Fruit fly (Drosophila melanogaster): ENCODE measurements around the gene CG4860.

The CG4860 gene

DNA sequence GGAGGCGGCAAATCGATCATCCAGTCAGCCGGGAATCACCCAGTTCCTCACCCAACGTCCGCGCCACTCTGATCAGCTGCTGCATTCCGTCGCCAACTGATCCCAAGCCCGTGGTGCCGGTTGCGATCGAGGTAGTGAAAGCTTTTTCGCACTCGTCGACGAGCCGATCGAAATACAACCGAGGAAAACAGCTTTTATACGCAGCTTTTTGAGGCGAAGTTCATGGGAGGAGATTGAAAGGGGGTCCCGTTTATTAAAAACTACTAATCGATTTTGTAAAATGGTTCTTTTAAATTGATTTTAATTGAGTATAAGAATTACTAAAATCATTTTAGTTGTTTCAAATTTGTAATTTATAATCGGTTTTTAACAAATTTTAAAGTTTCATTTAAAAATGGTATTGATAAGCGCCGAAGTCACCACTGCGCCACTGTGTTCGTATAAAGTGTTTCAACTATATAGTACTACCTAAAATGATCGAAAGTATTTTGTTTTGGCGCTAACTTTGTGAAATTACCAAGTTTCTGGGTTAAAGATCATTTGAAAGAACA, at the start of gene CG4860:
Gene CG4860, minus strand, starts transcription at position 99 of the 551 bp plus-strand sequence.
- TF ChIP-seq insv (optimal IDR thresholded peaks at IDR 0.05) (no peak), psq (optimal IDR thresholded peaks at IDR 0.05) (no peak), Myc (optimal IDR thresholded peaks at IDR 0.05) (no peak), Sin3A (optimal IDR thresholded peaks at IDR 0.05) (no peak), h (optimal IDR thresholded peaks at IDR 0.05) (no peak), ttk (optimal IDR thresholded peaks at IDR 0.05) (no peak)

- TF ChIP-seq psq (optimal IDR thresholded peaks at IDR 0.05), result no peak
- no peak for TF ChIP-seq ttk (optimal IDR thresholded peaks at IDR 0.05)
- TF ChIP-seq Myc (optimal IDR thresholded peaks at IDR 0.05), result no peak
- no peak for TF ChIP-seq Sin3A (optimal IDR thresholded peaks at IDR 0.05)
- no peak for TF ChIP-seq insv (optimal IDR thresholded peaks at IDR 0.05)
Observed at dm6 chr3R:12270590-12270989, 49.3 kb upstream of the CG4860 start, which contains the start of gene CG17738. CG17738 (plus strand) TSS chr3R:12270890.

- no peak for TF ChIP-seq psq (optimal IDR thresholded peaks at IDR 0.05)
- no peak for TF ChIP-seq insv (optimal IDR thresholded peaks at IDR 0.05)
- TF ChIP-seq Myc (optimal IDR thresholded peaks at IDR 0.05), result no peak
- TF ChIP-seq Sin3A (optimal IDR thresholded peaks at IDR 0.05), result no peak
- no peak for TF ChIP-seq h (optimal IDR thresholded peaks at IDR 0.05)
- no peak for TF ChIP-seq ttk (optimal IDR thresholded peaks at IDR 0.05)
Observed at dm6 chr3R:12269889-12270403, 48.7 kb upstream of the CG4860 start.

DNA sequence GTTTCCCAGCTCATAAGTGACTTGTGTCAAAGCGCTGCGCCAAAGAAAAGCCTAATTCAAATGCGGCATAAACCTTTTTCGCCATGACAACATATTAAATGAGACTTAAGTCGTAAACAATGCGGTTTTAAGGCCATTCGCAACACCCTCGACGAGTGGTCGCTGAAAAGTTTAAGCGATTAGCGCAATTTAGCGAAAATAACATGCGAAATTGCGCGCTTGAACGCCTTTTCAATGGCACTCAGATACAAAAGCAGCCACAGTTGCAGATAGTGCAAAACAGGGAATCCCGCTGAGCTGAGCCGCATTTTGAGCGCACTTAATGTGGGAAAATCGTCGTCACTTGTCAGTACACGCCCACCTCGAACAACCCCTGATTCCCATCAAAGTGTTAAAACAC, 39.4 kb upstream of the CG4860 start, which contains the start of gene CG44038:
Gene CG44038, plus strand, starts transcription at position 301 of the 400 bp plus-strand sequence.
- TF ChIP-seq psq (optimal IDR thresholded peaks at IDR 0.05), result no peak

- TF ChIP-seq Myc (optimal IDR thresholded peaks at IDR 0.05) (no peak), h (optimal IDR thresholded peaks at IDR 0.05) (no peak), ttk (optimal IDR thresholded peaks at IDR 0.05) (no peak), insv (optimal IDR thresholded peaks at IDR 0.05) (no peak), Sin3A (optimal IDR thresholded peaks at IDR 0.05) (no peak)
Observed at dm6 chr3R:12259819-12260218, 38.6 kb upstream of the CG4860 start.

- no peak for TF ChIP-seq Sin3A (optimal IDR thresholded peaks at IDR 0.05)
- TF ChIP-seq ttk (optimal IDR thresholded peaks at IDR 0.05), result no peak
Observed at dm6 chr3R:12259013-12259412, 37.7 kb upstream of the CG4860 start.

dm6 chr3R:12258437-12258836, 37.2 kb upstream of the CG4860 start, which contains the start of the genes CG44037 and svp:
CG44037 (plus strand) TSS chr3R:12258737.
svp (plus strand) TSS chr3R:12258737.
- no peak for TF ChIP-seq Myc (optimal IDR thresholded peaks at IDR 0.05)
- no peak for TF ChIP-seq insv (optimal IDR thresholded peaks at IDR 0.05)
- no peak for TF ChIP-seq Sin3A (optimal IDR thresholded peaks at IDR 0.05)

- TF ChIP-seq psq (optimal IDR thresholded peaks at IDR 0.05), result no peak
- no peak for TF ChIP-seq h (optimal IDR thresholded peaks at IDR 0.05)
- no peak for TF ChIP-seq ttk (optimal IDR thresholded peaks at IDR 0.05)
- no peak for TF ChIP-seq Myc (optimal IDR thresholded peaks at IDR 0.05)
- TF ChIP-seq Sin3A (optimal IDR thresholded peaks at IDR 0.05), result no peak
- TF ChIP-seq insv (optimal IDR thresholded peaks at IDR 0.05), result no peak
Observed at dm6 chr3R:12253887-12254286, 32.6 kb upstream of the CG4860 start, which contains the start of gene CG3942. CG3942 (plus strand) TSS chr3R:12254187.

- TF ChIP-seq Myc (optimal IDR thresholded peaks at IDR 0.05) (no peak), h (optimal IDR thresholded peaks at IDR 0.05) (no peak), ttk (optimal IDR thresholded peaks at IDR 0.05) (no peak), Sin3A (optimal IDR thresholded peaks at IDR 0.05) (no peak), psq (optimal IDR thresholded peaks at IDR 0.05) (no peak), insv (optimal IDR thresholded peaks at IDR 0.05) (no peak)
Observed at dm6 chr3R:12252457-12253065, 31.3 kb upstream of the CG4860 start.

- TF ChIP-seq psq (optimal IDR thresholded peaks at IDR 0.05) (no peak), insv (optimal IDR thresholded peaks at IDR 0.05) (no peak), Sin3A (optimal IDR thresholded peaks at IDR 0.05) (no peak), Myc (optimal IDR thresholded peaks at IDR 0.05) (no peak), ttk (optimal IDR thresholded peaks at IDR 0.05) (no peak), h (optimal IDR thresholded peaks at IDR 0.05) (no peak)
Observed at dm6 chr3R:12251534-12251933, 30.3 kb upstream of the CG4860 start.

dm6 chr3R:12250204-12250603, 28.9 kb upstream of the CG4860 start:
- TF ChIP-seq h (optimal IDR thresholded peaks at IDR 0.05) (no peak), ttk (optimal IDR thresholded peaks at IDR 0.05) (no peak), Myc (optimal IDR thresholded peaks at IDR 0.05) (no peak), psq (optimal IDR thresholded peaks at IDR 0.05) (no peak), insv (optimal IDR thresholded peaks at IDR 0.05) (no peak), Sin3A (optimal IDR thresholded peaks at IDR 0.05) (no peak)

DNA sequence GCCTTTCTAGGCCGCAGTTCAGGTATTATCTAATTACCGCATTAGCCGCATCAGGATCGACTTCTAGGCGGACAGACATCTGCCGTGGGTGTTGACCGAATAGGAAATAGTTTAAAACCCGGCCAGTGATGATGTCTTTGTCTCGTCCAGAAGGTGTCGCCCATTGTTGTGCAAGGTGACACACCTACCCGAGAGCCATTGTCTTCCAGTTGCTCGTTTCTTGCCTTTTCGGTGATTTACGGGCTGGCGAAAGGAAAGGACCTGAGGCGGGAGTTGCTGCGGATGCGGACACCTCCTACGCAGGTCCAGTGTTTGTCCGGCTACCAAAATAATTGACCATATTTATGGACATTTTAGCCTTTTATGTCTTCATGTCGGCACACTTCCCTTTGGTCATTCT, 27.0 kb upstream of the CG4860 start:
- no peak for TF ChIP-seq psq (optimal IDR thresholded peaks at IDR 0.05)
- no peak for TF ChIP-seq Myc (optimal IDR thresholded peaks at IDR 0.05)
- TF ChIP-seq h (optimal IDR thresholded peaks at IDR 0.05), result no peak
- TF ChIP-seq insv (optimal IDR thresholded peaks at IDR 0.05), result no peak
- no peak for TF ChIP-seq ttk (optimal IDR thresholded peaks at IDR 0.05)
- TF ChIP-seq Sin3A (optimal IDR thresholded peaks at IDR 0.05), result no peak

DNA sequence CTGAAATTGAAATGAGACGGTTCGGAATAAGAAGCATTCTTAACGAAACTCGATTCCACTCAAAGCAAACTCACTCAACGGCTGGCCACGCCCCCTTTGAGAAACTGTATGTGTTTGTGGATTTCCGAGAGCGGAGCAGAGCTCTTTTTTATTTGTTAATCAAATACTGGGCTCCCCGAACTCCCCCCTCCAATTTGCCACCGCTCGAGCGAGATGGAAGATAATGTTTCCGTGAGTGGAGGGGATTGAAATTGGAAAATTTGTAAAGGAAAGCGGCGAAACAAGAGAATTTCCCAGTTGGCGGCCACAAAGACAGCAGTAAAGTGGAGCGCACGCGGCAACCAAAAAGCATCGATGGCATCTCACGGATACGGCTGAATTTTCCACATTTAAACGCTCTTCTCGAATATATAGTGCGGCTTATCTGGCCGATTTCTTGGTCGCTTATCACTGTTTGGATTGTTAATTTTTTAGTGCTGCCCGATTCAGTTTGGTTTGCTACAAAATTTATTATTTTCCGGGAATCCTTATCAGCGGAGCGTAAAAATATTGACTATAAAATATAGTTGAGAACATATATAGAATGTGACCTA, 23.3 kb upstream of the CG4860 start:
- TF ChIP-seq Sin3A (optimal IDR thresholded peaks at IDR 0.05) (no peak), h (optimal IDR thresholded peaks at IDR 0.05) (no peak), psq (optimal IDR thresholded peaks at IDR 0.05) (no peak), ttk (optimal IDR thresholded peaks at IDR 0.05) (no peak)
